Fruit fly (Drosophila melanogaster): Measurements from ENCODE around the gene RpS17.

dm6 chr3L:9432810-9433587 lies 3.4 kb upstream of the RpS17 start:
- TF ChIP-seq usp (GFP tag; optimal IDR thresholded peaks at IDR 0.05) = no peak
- TF ChIP-seq pan (optimal IDR thresholded peaks at IDR 0.05) = no peak
- TF ChIP-seq EcR (GFP tag; optimal IDR thresholded peaks at IDR 0.05) = no peak
- TF ChIP-seq psq (optimal IDR thresholded peaks at IDR 0.05) = no peak

All from whole organism.